Worm (Caenorhabditis elegans): ENCODE data around the gene ipp-5.

The ipp-5 gene

ce11 chrX:6050078-6050477, 18.8 kb downstream of the ipp-5 start:
- TF ChIP-seq nhr-28 (tag; optimal IDR thresholded peaks at IDR 0.05) (peak; percentile 49), ceh-28 (tag; optimal IDR thresholded peaks at IDR 0.05) (peak; percentile 20), nhr-41 (GFP tag; IDR thresholded peaks at IDR 0.05) (no peak), hlh-11 (tag; optimal IDR thresholded peaks at IDR 0.05) (peak; percentile 37), daf-16 (GFP tag; optimal IDR thresholded peaks at IDR 0.05) (no peak), daf-16 (tag; optimal IDR thresholded peaks at IDR 0.05) (peak; percentile 26)

DNA sequence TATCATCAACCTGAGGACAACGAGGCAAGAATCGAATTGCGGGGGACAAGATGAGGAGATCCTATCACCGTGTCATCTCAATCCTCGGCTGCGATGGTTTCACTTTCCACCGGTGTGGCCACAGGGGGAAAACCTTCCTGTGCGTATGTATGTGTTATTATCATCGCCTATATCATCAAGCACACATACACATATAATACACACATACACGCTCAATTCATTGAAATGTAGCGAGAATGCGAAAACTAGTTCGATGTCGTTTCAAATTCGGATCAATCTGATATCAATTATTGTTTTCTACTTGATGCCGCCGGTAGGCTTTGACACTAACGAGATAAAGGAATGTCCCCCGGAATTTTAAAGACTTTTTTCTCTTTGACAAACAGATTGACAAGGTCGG, 19.6 kb downstream of the ipp-5 start:
- no peak for TF ChIP-seq spr-1 (tag; optimal IDR thresholded peaks at IDR 0.05)
- TF ChIP-seq hlh-30 (tag; optimal IDR thresholded peaks at IDR 0.05; ENCODE audit: insufficient read depth), result no peak
- no peak for TF ChIP-seq daf-19 (GFP tag; conservative IDR thresholded peaks at IDR 0.05)
- TF ChIP-seq T26A8.4 (GFP tag; IDR thresholded peaks at IDR 0.05), result no peak
- no peak for TF ChIP-seq F10B5.3 (tag; optimal IDR thresholded peaks at IDR 0.05)
- TF ChIP-seq dve-1 (tag; optimal IDR thresholded peaks at IDR 0.05; ENCODE audit: insufficient read depth), result no peak
- TF ChIP-seq lin-1 (GFP tag; IDR thresholded peaks at IDR 0.05), result no peak
- no peak for TF ChIP-seq mxl-2 (GFP tag; conservative IDR thresholded peaks at IDR 0.05)
- peak in 1 of 2 experiments; percentile 32 for TF ChIP-seq unc-62 (GFP tag; optimal IDR thresholded peaks at IDR 0.05 in 1 of 2)
- no peak for TF ChIP-seq unc-62 (tag; optimal IDR thresholded peaks at IDR 0.05)
- TF ChIP-seq mxl-3 (GFP tag; optimal IDR thresholded peaks at IDR 0.05), result peak; percentile 26
- TF ChIP-seq ceh-44 (GFP tag; IDR thresholded peaks at IDR 0.05), result no peak
- TF ChIP-seq nhr-28 (tag; optimal IDR thresholded peaks at IDR 0.05), result peak; percentile 69
- no peak for TF ChIP-seq set-16 (GFP tag; IDR thresholded peaks at IDR 0.05)

ce11 chrX:6052744-6053143, 21.5 kb downstream of the ipp-5 start, which contains the start of gene C45B2.6:
Gene C45B2.6, plus strand, starts transcription at chrX:6052879.
- TF ChIP-seq F26F4.8 (GFP tag; conservative IDR thresholded peaks at IDR 0.05) (no peak), nhr-28 (tag; optimal IDR thresholded peaks at IDR 0.05) (no peak), daf-16 (GFP tag; optimal IDR thresholded peaks at IDR 0.05) (no peak), daf-16 (tag; optimal IDR thresholded peaks at IDR 0.05) (peak; percentile 13), dpl-1 (GFP tag; optimal IDR thresholded peaks at IDR 0.05) (peak; percentile 4), nhr-10 (tag; optimal IDR thresholded peaks at IDR 0.05) (no peak), snpc-1.2 (GFP tag; IDR thresholded peaks at IDR 0.05) (no peak), daf-8 (GFP tag; IDR thresholded peaks at IDR 0.05) (no peak), daf-12 (tag; optimal IDR thresholded peaks at IDR 0.05) (no peak), lin-38 (GFP tag; IDR thresholded peaks at IDR 0.05) (no peak), lsy-2 (tag; optimal IDR thresholded peaks at IDR 0.05) (peak in 1 of 2 experiments; percentile 43), daf-19 (GFP tag; conservative IDR thresholded peaks at IDR 0.05) (no peak), set-16 (GFP tag; IDR thresholded peaks at IDR 0.05) (no peak), dve-1 (tag; optimal IDR thresholded peaks at IDR 0.05; ENCODE audit: insufficient read depth) (peak; percentile 31)

ce11 chrX:6057580-6058305, 26.5 kb downstream of the ipp-5 start, which contains the start of gene gln-1:
Gene gln-1, plus strand, starts transcription at chrX:6058255.
- no peak for TF ChIP-seq Y5F2A.4 (GFP tag; optimal IDR thresholded peaks at IDR 0.05)
- TF ChIP-seq dmd-6 (GFP tag; IDR thresholded peaks at IDR 0.05), result peak; percentile 67
- no peak for TF ChIP-seq R02D3.7 (tag; optimal IDR thresholded peaks at IDR 0.05)
- peak; percentile 36 for TF ChIP-seq hlh-30 (tag; optimal IDR thresholded peaks at IDR 0.05; ENCODE audit: insufficient read depth)
- TF ChIP-seq F37D6.2 (tag; optimal IDR thresholded peaks at IDR 0.05), result no peak
- peak in 1 of 2 experiments; percentile 50 for TF ChIP-seq mdl-1 (tag; optimal IDR thresholded peaks at IDR 0.05)
- TF ChIP-seq unc-62 (GFP tag; optimal IDR thresholded peaks at IDR 0.05 in 1 of 2), result peak in 1 of 2 experiments; percentile 89
- TF ChIP-seq unc-62 (tag; optimal IDR thresholded peaks at IDR 0.05), result no peak
- TF ChIP-seq nhr-77 (tag; optimal IDR thresholded peaks at IDR 0.05), result peak; percentile 45
- peak; percentile 59 for TF ChIP-seq hlh-11 (tag; optimal IDR thresholded peaks at IDR 0.05)
- peak; percentile 17 for TF ChIP-seq nhr-6 (tag; optimal IDR thresholded peaks at IDR 0.05)
- TF ChIP-seq nhr-48 (tag; optimal IDR thresholded peaks at IDR 0.05), result peak; percentile 45
- no peak for TF ChIP-seq attf-4 (tag; optimal IDR thresholded peaks at IDR 0.05)
- TF ChIP-seq dve-1 (tag; optimal IDR thresholded peaks at IDR 0.05; ENCODE audit: insufficient read depth), result peak; percentile 54
- peak; percentile 66 for TF ChIP-seq nhr-28 (tag; optimal IDR thresholded peaks at IDR 0.05)
- no peak for TF ChIP-seq daf-16 (GFP tag; optimal IDR thresholded peaks at IDR 0.05)
- peak; percentile 67 for TF ChIP-seq daf-16 (tag; optimal IDR thresholded peaks at IDR 0.05)
- peak; percentile 66 for TF ChIP-seq nhr-10 (tag; optimal IDR thresholded peaks at IDR 0.05)
- TF ChIP-seq hmg-1.1 (GFP tag; IDR thresholded peaks at IDR 0.05), result 0 out of 2 replicates have a peak, but pooled peaks have one; percentile 33
- TF ChIP-seq mep-1 (tag; optimal IDR thresholded peaks at IDR 0.05), result peak; percentile 49
- TF ChIP-seq mxl-3 (GFP tag; optimal IDR thresholded peaks at IDR 0.05), result peak; percentile 29
- TF ChIP-seq pqm-1 (tag; optimal IDR thresholded peaks at IDR 0.05), result peak; percentile 70

Measured in whole organism, L4 larva.